Worm (Caenorhabditis elegans) whole organism, L2 larva: ENCODE measurements around the gene C49F5.7.

Source experiments
- C34F6.9 ChIP-seq: fragments of 150-350 bp; optimal IDR thresholded peaks from 2 replicates; lab custom pipeline; 2014; ENCODE audit warnings: missing biosample characterization, missing genetic modification characterization
- R02D3.7 ChIP-seq: fragments of 150-350 bp; optimal IDR thresholded peaks from 2 replicates; lab custom pipeline; 2014; ENCODE audit warnings: missing biosample characterization, missing genetic modification characterization
- alr-1 ChIP-seq: fragments of 150-350 bp; optimal IDR thresholded peaks from 2 replicates; lab custom pipeline; 2014; ENCODE audit warnings: missing biosample characterization, missing genetic modification characterization
- aly-2 ChIP-seq: fragments of 150-350 bp; optimal IDR thresholded peaks from 2 replicates; lab custom pipeline; 2014; ENCODE audit warnings: missing biosample characterization, missing genetic modification characterization
- ama-1 ChIP-seq: fragments of 150-350 bp; optimal IDR thresholded peaks from 2 replicates; lab custom pipeline; 2018; ENCODE audit warnings: inconsistent platforms
- blmp-1 ChIP-seq: sonication (generic microtip); optimal IDR thresholded peaks from 2 replicates; lab custom pipeline; 2017; ENCODE audit warnings: missing genetic modification characterization, mild to moderate bottlenecking, missing compliant biosample characterization, antibody characterized with exemption, moderate library complexity; ENCODE audit not compliant: insufficient read depth
- ceh-16 ChIP-seq: fragments of 150-350 bp; optimal IDR thresholded peaks from 2 replicates; lab custom pipeline; 2014; ENCODE audit warnings: missing biosample characterization, missing genetic modification characterization
- ceh-82 ChIP-seq: fragments of 150-350 bp; optimal IDR thresholded peaks from 2 replicates; lab custom pipeline; 2014; ENCODE audit warnings: missing biosample characterization, missing genetic modification characterization
- crh-2 ChIP-seq: sonication (generic microtip); optimal IDR thresholded peaks from 2 replicates; lab custom pipeline; 2017; ENCODE audit warnings: missing biosample characterization, missing genetic modification characterization
- egl-27 ChIP-seq: sonication (generic microtip); optimal IDR thresholded peaks from 3 replicates; lab custom pipeline; 2017; ENCODE audit warnings: missing biosample characterization, missing genetic modification reagents, missing genetic modification characterization
- elt-3 ChIP-seq: sonication (generic microtip); optimal IDR thresholded peaks from 2 replicates; lab custom pipeline; 2017; ENCODE audit warnings: missing biosample characterization, missing genetic modification characterization
- fos-1 ChIP-seq: fragments of 150-350 bp; optimal IDR thresholded peaks from 2 replicates; lab custom pipeline; 2014; ENCODE audit warnings: missing biosample characterization, missing genetic modification characterization
- gmeb-1 ChIP-seq: fragments of 150-350 bp; optimal IDR thresholded peaks from 2 replicates; lab custom pipeline; 2014; ENCODE audit warnings: missing biosample characterization, missing genetic modification characterization
- lin-39 ChIP-seq: fragments of 150-350 bp; optimal IDR thresholded peaks from 2 replicates; lab custom pipeline; 2014; ENCODE audit warnings: missing biosample characterization, missing genetic modification reagents, missing genetic modification characterization
- lsy-2 ChIP-seq, 2 experiments: fragments of 150-350 bp in 1 of 2; sonication (generic microtip) in 1 of 2; optimal IDR thresholded peaks; 2 replicates each; lab custom pipeline; 2014 to 2017; ENCODE audit warnings: missing biosample characterization in 2 of 2, missing genetic modification characterization in 2 of 2
- mab-5 ChIP-seq: fragments of 150-350 bp; optimal IDR thresholded peaks from 2 replicates; lab custom pipeline; 2014; ENCODE audit warnings: missing biosample characterization, missing genetic modification characterization
- mbf-1 ChIP-seq: sonication (generic microtip); optimal IDR thresholded peaks from 2 replicates; lab custom pipeline; 2017; ENCODE audit warnings: missing biosample characterization, missing genetic modification characterization
- mdl-1 ChIP-seq, 2 experiments: fragments of 150-350 bp in 1 of 2; sonication (generic microtip) in 1 of 2; optimal IDR thresholded peaks; 2 replicates each; lab custom pipeline; 2017; ENCODE audit warnings: missing biosample characterization in 2 of 2, missing genetic modification characterization in 2 of 2
- nhr-12 ChIP-seq: fragments of 150-350 bp; optimal IDR thresholded peaks from 2 replicates; lab custom pipeline; 2014; ENCODE audit warnings: missing biosample characterization, missing genetic modification characterization
- nhr-21 ChIP-seq: fragments of 150-350 bp; optimal IDR thresholded peaks from 2 replicates; lab custom pipeline; 2014; ENCODE audit warnings: missing biosample characterization, missing genetic modification characterization
- nhr-23 ChIP-seq: fragments of 150-350 bp; optimal IDR thresholded peaks from 2 replicates; lab custom pipeline; 2014; ENCODE audit warnings: missing biosample characterization, missing genetic modification reagents, missing genetic modification characterization
- nhr-25 ChIP-seq: fragments of 150-350 bp; sonication (generic microtip); optimal IDR thresholded peaks from 3 replicates; lab custom pipeline; 2014; ENCODE audit warnings: missing biosample characterization, missing genetic modification characterization
- nhr-6 ChIP-seq: fragments of 150-350 bp; optimal IDR thresholded peaks from 2 replicates; lab custom pipeline; 2014; ENCODE audit warnings: missing biosample characterization, missing genetic modification characterization
- nhr-77 ChIP-seq: fragments of 150-350 bp; optimal IDR thresholded peaks from 2 replicates; lab custom pipeline; 2014; ENCODE audit warnings: missing biosample characterization, missing genetic modification characterization
- peb-1 ChIP-seq: fragments of 150-350 bp; optimal IDR thresholded peaks from 2 replicates; lab custom pipeline; 2014; ENCODE audit warnings: missing biosample characterization, missing genetic modification characterization
- sem-4 ChIP-seq: fragments of 150-350 bp; optimal IDR thresholded peaks from 2 replicates; lab custom pipeline; 2014; ENCODE audit warnings: missing biosample characterization, missing genetic modification reagents, missing genetic modification characterization
- skn-1 ChIP-seq: sonication (generic microtip); optimal IDR thresholded peaks from 2 replicates; lab custom pipeline; 2017; ENCODE audit warnings: missing biosample characterization, missing genetic modification characterization
- sma-3 ChIP-seq: sonication (generic microtip); optimal IDR thresholded peaks from 2 replicates; lab custom pipeline; 2016; ENCODE audit warnings: missing genetic modification reagents, missing genetic modification characterization, missing compliant biosample characterization
- snpc-4 ChIP-seq: fragments of 150-350 bp; optimal IDR thresholded peaks from 2 replicates; lab custom pipeline; 2014; ENCODE audit warnings: missing biosample characterization, missing genetic modification characterization
- unc-39 ChIP-seq: fragments of 150-350 bp; optimal IDR thresholded peaks from 2 replicates; lab custom pipeline; 2014; ENCODE audit warnings: missing biosample characterization, missing genetic modification characterization
- unc-55 ChIP-seq: fragments of 150-350 bp; sonication (generic microtip); optimal IDR thresholded peaks from 3 replicates; lab custom pipeline; 2014; ENCODE audit warnings: missing biosample characterization, missing genetic modification reagents, missing genetic modification characterization
- unc-62 ChIP-seq: fragments of 150-350 bp; optimal IDR thresholded peaks from 2 replicates; lab custom pipeline; 2014; ENCODE audit warnings: missing biosample characterization, missing genetic modification reagents, missing genetic modification characterization
- ztf-1 ChIP-seq: fragments of 200-800 bp; sonication (Bioruptor generic); conservative IDR thresholded peaks from 2 replicates; pipeline ENCODE4 v1.3.6; 2022; ENCODE audit warnings: missing genetic modification characterization, missing compliant biosample characterization
- ztf-4 ChIP-seq: fragments of 150-350 bp; optimal IDR thresholded peaks from 2 replicates; lab custom pipeline; 2014; ENCODE audit warnings: missing biosample characterization, missing genetic modification characterization

Gene C49F5.7

ce11 chrX:11983576-11984061 is 11.0 kb upstream of the C49F5.7 start, which contains the start of gene C49F5.3:
Gene C49F5.3 (minus strand): TSS chrX:11983626.
- TF ChIP-seq mbf-1 (no peak), elt-3 (no peak), mdl-1 (tag; optimal IDR thresholded peaks at IDR 0.05; lab: Kevin White, UChicago) (no peak), sma-3 (GFP tag; lab: Kevin White, UChicago) (no peak), nhr-25 (tag; lab: Kevin White, UChicago) (no peak), crh-2 (tag; lab: Kevin White, UChicago) (no peak), aly-2 (tag; lab: Kevin White, UChicago) (no peak), nhr-77 (no peak), unc-39 (tag; lab: Kevin White, UChicago) (no peak), fos-1 (tag; lab: Kevin White, UChicago) (no peak), ceh-82 (tag; lab: Kevin White, UChicago) (no peak), lsy-2 (tag; optimal IDR thresholded peaks at IDR 0.05; lab: Kevin White, UChicago) (no peak)

ce11 chrX:11985887-11986286 is 8.7 kb upstream of the C49F5.7 start, which contains the start of gene C49F5.5:
Gene C49F5.5 (plus strand): TSS chrX:11986187.
- no peak for TF ChIP-seq C34F6.9 (tag; lab: Kevin White, UChicago)
- no peak for TF ChIP-seq peb-1 (tag; lab: Kevin White, UChicago)
- TF ChIP-seq ceh-82 (tag; lab: Kevin White, UChicago) = no peak
- no peak for TF ChIP-seq ceh-16
- no peak for TF ChIP-seq mab-5 (tag; lab: Kevin White, UChicago)
- no peak for TF ChIP-seq ztf-4 (tag; lab: Kevin White, UChicago)
- TF ChIP-seq ztf-1 (GFP tag; lab: Robert Waterston, UW) = no peak
- TF ChIP-seq skn-1 (tag; lab: Kevin White, UChicago) = no peak
- no peak for TF ChIP-seq unc-39 (tag; lab: Kevin White, UChicago)
- TF ChIP-seq nhr-12 (tag; lab: Kevin White, UChicago) = no peak
- TF ChIP-seq nhr-21 (tag; lab: Kevin White, UChicago) = no peak
- no peak for TF ChIP-seq sma-3 (GFP tag; lab: Kevin White, UChicago)

- TF ChIP-seq C34F6.9 (tag; lab: Kevin White, UChicago) (no peak), blmp-1 (tag; lab: Kevin White, UChicago) (no peak), ceh-82 (tag; lab: Kevin White, UChicago) (no peak), nhr-23 (no peak), nhr-25 (tag; lab: Kevin White, UChicago) (no peak), unc-55 (GFP tag; lab: Kevin White, UChicago) (no peak), lin-39 (tag; lab: Kevin White, UChicago) (no peak), lsy-2 (tag; optimal IDR thresholded peaks at IDR 0.05; lab: Kevin White, UChicago) (no peak), nhr-6 (tag; lab: Kevin White, UChicago) (no peak), alr-1 (tag; lab: Kevin White, UChicago) (no peak), nhr-21 (tag; lab: Kevin White, UChicago) (no peak), unc-39 (tag; lab: Kevin White, UChicago) (no peak), gmeb-1 (tag; lab: Kevin White, UChicago) (no peak), R02D3.7 (tag; lab: Kevin White, UChicago) (no peak), egl-27 (no peak), sem-4 (tag; lab: Kevin White, UChicago) (no peak), snpc-4 (tag; lab: Kevin White, UChicago) (no peak), ama-1 (lab: Kevin White, UChicago) (no peak), ceh-16 (no peak)
- TF ChIP-seq, all 48 proteins: peak for 0
Measured at ce11 chrX:11987900-11988364, 6.7 kb upstream of the C49F5.7 start, which contains the start of gene C49F5.6. Gene C49F5.6 (plus strand): TSS chrX:11988314.

ce11 chrX:11992246-11992645 is 2.3 kb upstream of the C49F5.7 start:
- no peak for TF ChIP-seq nhr-25 (tag; lab: Kevin White, UChicago)

ce11 chrX:11992778-11993177 is 1.8 kb upstream of the C49F5.7 start:
- TF ChIP-seq mbf-1 = no peak
- no peak for TF ChIP-seq unc-62 (GFP tag; lab: Kevin White, UChicago)
- no peak for TF ChIP-seq aly-2 (tag; lab: Kevin White, UChicago)
- no peak for TF ChIP-seq blmp-1 (tag; lab: Kevin White, UChicago)
- no peak for TF ChIP-seq lin-39 (tag; lab: Kevin White, UChicago)
